Fruit fly (Drosophila melanogaster): ENCODE results near the gene CG31272.
A peak's percentile ranks its signal among the peaks of the same experiment; 100 is the strongest.

The CG31272 gene

DNA sequence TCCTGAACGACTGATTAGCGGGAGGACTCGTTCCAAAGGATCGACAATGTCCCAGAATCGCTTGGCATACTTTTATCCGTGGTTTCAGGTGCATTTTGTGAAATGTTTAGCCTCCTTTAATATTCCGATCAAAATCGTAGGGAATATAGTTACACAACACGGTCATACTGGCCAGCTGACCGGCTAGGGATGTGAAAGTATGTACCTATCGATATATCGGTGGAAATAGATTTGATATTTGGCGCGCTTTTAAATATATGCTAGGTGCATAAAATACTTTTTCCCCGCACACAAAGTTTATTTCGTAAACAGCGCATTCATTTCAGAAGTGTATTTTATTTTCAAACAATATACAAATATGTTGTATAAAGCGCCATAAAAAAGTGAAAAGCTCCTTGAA lies 51.0 kb downstream of the CG31272 start, which contains the start of gene CG31278 (continued):
- peak; percentile 81 for TF ChIP-seq CG34224 (GFP tag; IDR thresholded peaks at IDR 0.05; ENCODE audit: partially characterized antibody)
- TF ChIP-seq CG10462 (GFP tag; optimal IDR thresholded peaks at IDR 0.05): no peak
- TF ChIP-seq jigr1 (GFP tag; IDR thresholded peaks at IDR 0.05): no peak
- no peak for TF ChIP-seq CG7745 (tag; optimal IDR thresholded peaks at IDR 0.05)
- no peak for TF ChIP-seq CG12155 (GFP tag; optimal IDR thresholded peaks at IDR 0.05)
- no peak for TF ChIP-seq CG11696 (GFP tag; IDR thresholded peaks at IDR 0.05)
- TF ChIP-seq Fer3 (tag; optimal IDR thresholded peaks at IDR 0.05): no peak
- TF ChIP-seq CG15601 (tag; optimal IDR thresholded peaks at IDR 0.05): no peak
- no peak for TF ChIP-seq Mrtf (GFP tag; IDR thresholded peaks at IDR 0.05)
- TF ChIP-seq Awh (GFP tag; IDR thresholded peaks at IDR 0.05): no peak
- TF ChIP-seq lola (GFP tag; optimal IDR thresholded peaks at IDR 0.05): no peak
- TF ChIP-seq btn (GFP tag; optimal IDR thresholded peaks at IDR 0.05): no peak
- no peak for TF ChIP-seq CG10959 (GFP tag; IDR thresholded peaks at IDR 0.05)
- TF ChIP-seq unpg (GFP tag; optimal IDR thresholded peaks at IDR 0.05): no peak
- no peak for TF ChIP-seq Chrac-16 (GFP tag; optimal IDR thresholded peaks at IDR 0.05)
- TF ChIP-seq mld (GFP tag; IDR thresholded peaks at IDR 0.05; ENCODE audit: partially characterized antibody): 0 out of 3 replicates have a peak, but pooled peaks have one; percentile 53
- TF ChIP-seq hkb (optimal IDR thresholded peaks at IDR 0.05): no peak
- TF ChIP-seq hkb (GFP tag; IDR thresholded peaks at IDR 0.05): no peak
- TF ChIP-seq CG10654 (GFP tag; optimal IDR thresholded peaks at IDR 0.05): no peak
- TF ChIP-seq yki (optimal IDR thresholded peaks at IDR 0.05): no peak
- TF ChIP-seq pita (GFP tag; optimal IDR thresholded peaks at IDR 0.05): no peak
- TF ChIP-seq CG34376 (GFP tag; optimal IDR thresholded peaks at IDR 0.05): no peak
- TF ChIP-seq ci (GFP tag; IDR thresholded peaks at IDR 0.05): no peak
- no peak for TF ChIP-seq wor (GFP tag; IDR thresholded peaks at IDR 0.05)
- TF ChIP-seq tll (GFP tag; optimal IDR thresholded peaks at IDR 0.05): no peak
- no peak for TF ChIP-seq CG1602 (GFP tag; optimal IDR thresholded peaks at IDR 0.05)
- no peak for TF ChIP-seq CG12219 (GFP tag; optimal IDR thresholded peaks at IDR 0.05)
- no peak for TF ChIP-seq CG2199 (GFP tag; IDR thresholded peaks at IDR 0.05)
- TF ChIP-seq CG4424 (GFP tag; optimal IDR thresholded peaks at IDR 0.05): no peak
- no peak for TF ChIP-seq CG7928 (GFP tag; optimal IDR thresholded peaks at IDR 0.05)
- TF ChIP-seq CG17802 (tag; optimal IDR thresholded peaks at IDR 0.05): no peak
- TF ChIP-seq usp (GFP tag; optimal IDR thresholded peaks at IDR 0.05): no peak
- no peak for TF ChIP-seq CG43689 (GFP tag; IDR thresholded peaks at IDR 0.05)
- TF ChIP-seq pros (GFP tag; optimal IDR thresholded peaks at IDR 0.05): no peak
- TF ChIP-seq Oaz (GFP tag; IDR thresholded peaks at IDR 0.05): no peak
- TF ChIP-seq Taf1 (GFP tag; IDR thresholded peaks at IDR 0.05): no peak
- peak; percentile 83 for TF ChIP-seq Dref (GFP tag; IDR thresholded peaks at IDR 0.05)
- TF ChIP-seq al (GFP tag; IDR thresholded peaks at IDR 0.05): no peak
- TF ChIP-seq gem (tag; optimal IDR thresholded peaks at IDR 0.05): no peak
- peak; percentile 64 for TF ChIP-seq CG2129 (GFP tag; IDR thresholded peaks at IDR 0.05; ENCODE audit: partially characterized antibody)
- no peak for TF ChIP-seq grau (tag; optimal IDR thresholded peaks at IDR 0.05)
- TF ChIP-seq Dfd (GFP tag; optimal IDR thresholded peaks at IDR 0.05): no peak
- TF ChIP-seq pnt (GFP tag; optimal IDR thresholded peaks at IDR 0.05): no peak
- no peak for TF ChIP-seq CG17912 (GFP tag; optimal IDR thresholded peaks at IDR 0.05)
- no peak for TF ChIP-seq CG4360 (GFP tag; IDR thresholded peaks at IDR 0.05)
- TF ChIP-seq CG2712 (tag; optimal IDR thresholded peaks at IDR 0.05): no peak
- peak; percentile 78; the same call in 1 of the 2 replicates for TF ChIP-seq sna (GFP tag; IDR thresholded peaks at IDR 0.05; ENCODE audit: partially characterized antibody)
- no peak for TF ChIP-seq CG14050 (GFP tag; IDR thresholded peaks at IDR 0.05)
- peak; percentile 75; the same call in 2 of the 3 replicates for TF ChIP-seq zen2 (GFP tag; IDR thresholded peaks at IDR 0.05; ENCODE audit: partially characterized antibody)
- TF ChIP-seq Max (GFP tag; optimal IDR thresholded peaks at IDR 0.05): no peak
- 0 out of 3 replicates have a peak, but pooled peaks have one; percentile 56 for TF ChIP-seq CG14860 (GFP tag; IDR thresholded peaks at IDR 0.05; ENCODE audit: partially characterized antibody)
- no peak for TF ChIP-seq mam (GFP tag; optimal IDR thresholded peaks at IDR 0.05)

Data from whole organism, embryonic.